Fruit fly (Drosophila melanogaster) whole organism, embryonic: ENCODE data around the gene CG3909.

ENCODE experiments used
- BEAF-32 ChIP-seq: fragments of 200-800 bp; sonication (Bioruptor generic); optimal IDR thresholded peaks from 3 replicates; lab custom pipeline; 2017; ENCODE audit warnings: missing biosample characterization, missing genetic modification characterization, mild to moderate bottlenecking, moderate library complexity, missing genetic modification reagents
- Bgb ChIP-seq: fragments of 200-800 bp; sonication (Bioruptor generic); IDR thresholded peaks from 2 replicates; pipeline ENCODE4 v1.3.6; 2022; ENCODE audit warnings: missing biosample characterization, missing genetic modification characterization; ENCODE audit not compliant: partially characterized antibody
- CG10565 ChIP-seq: fragments of 200-800 bp; sonication (Bioruptor generic); optimal IDR thresholded peaks from 3 replicates; lab custom pipeline; 2016; ENCODE audit warnings: missing biosample characterization, mild to moderate bottlenecking, missing genetic modification characterization
- CG13287 ChIP-seq: fragments of 200-800 bp; sonication (Bioruptor generic); IDR thresholded peaks from 2 replicates; pipeline ENCODE4 v1.3.6; 2022; ENCODE audit warnings: missing biosample characterization, missing genetic modification characterization; ENCODE audit not compliant: partially characterized antibody
- CG15011 ChIP-seq: fragments of 200-800 bp; sonication (Bioruptor generic); optimal IDR thresholded peaks from 3 replicates; lab custom pipeline; 2018; ENCODE audit warnings: missing biosample characterization, mild to moderate bottlenecking, missing genetic modification characterization
- CG1529 ChIP-seq: fragments of 200-800 bp; sonication (Bioruptor generic); optimal IDR thresholded peaks from 3 replicates; lab custom pipeline; 2018; ENCODE audit warnings: missing biosample characterization, missing genetic modification characterization
- CG15514 ChIP-seq: fragments of 200-800 bp; sonication (Bioruptor generic); optimal IDR thresholded peaks from 3 replicates; lab custom pipeline; 2017; ENCODE audit warnings: missing biosample characterization, missing genetic modification characterization, mild to moderate bottlenecking, moderate library complexity, missing genetic modification reagents
- CG16779 ChIP-seq: fragments of 200-800 bp; sonication (Bioruptor generic); IDR thresholded peaks from 2 replicates; pipeline ENCODE4 v1.3.6; 2022; ENCODE audit warnings: missing biosample characterization, missing genetic modification characterization
- CG17612 ChIP-seq: fragments of 200-800 bp; sonication (Bioruptor generic); IDR thresholded peaks from 2 replicates; pipeline ENCODE4 v1.3.6; 2022; ENCODE audit warnings: missing biosample characterization, missing genetic modification characterization
- CG18764 ChIP-seq: fragments of 200-800 bp; sonication (Bioruptor generic); optimal IDR thresholded peaks from 3 replicates; lab custom pipeline; 2016; ENCODE audit warnings: missing biosample characterization, missing genetic modification characterization
- CG2116 ChIP-seq: fragments of 200-800 bp; sonication (Bioruptor generic); optimal IDR thresholded peaks from 3 replicates; lab custom pipeline; 2018; ENCODE audit warnings: missing biosample characterization, mild to moderate bottlenecking, missing genetic modification characterization
- CG34422 ChIP-seq: fragments of 200-800 bp; sonication (Bioruptor generic); IDR thresholded peaks from 3 replicates; pipeline ENCODE4 v1.3.6; 2022; ENCODE audit warnings: missing biosample characterization, missing genetic modification characterization
- CG3847 ChIP-seq: fragments of 200-800 bp; sonication (Bioruptor generic); IDR thresholded peaks from 2 replicates; pipeline ENCODE4 v1.3.6; 2022; ENCODE audit warnings: missing biosample characterization, missing genetic modification characterization
- CG3995 ChIP-seq: fragments of 200-800 bp; sonication (Bioruptor generic); optimal IDR thresholded peaks from 3 replicates; lab custom pipeline; 2016; ENCODE audit warnings: missing biosample characterization, missing genetic modification characterization
- CG42726 ChIP-seq: fragments of 200-800 bp; sonication (Bioruptor generic); IDR thresholded peaks from 2 replicates; pipeline ENCODE4 v1.3.6; 2022; ENCODE audit warnings: missing biosample characterization, missing genetic modification characterization; ENCODE audit not compliant: partially characterized antibody
- CG6254 ChIP-seq: fragments of 200-800 bp; sonication (Bioruptor generic); optimal IDR thresholded peaks from 3 replicates; lab custom pipeline; 2017; ENCODE audit warnings: mild to moderate bottlenecking, missing biosample characterization, missing genetic modification reagents, missing genetic modification characterization
- CG8924 ChIP-seq: fragments of 200-800 bp; optimal IDR thresholded peaks from 3 replicates; lab custom pipeline; 2019; ENCODE audit warnings: missing biosample characterization, mild to moderate bottlenecking, missing genetic modification characterization, moderate library complexity
- Doc2 ChIP-seq: fragments of 200-800 bp; sonication (Bioruptor generic); IDR thresholded peaks from 2 replicates; pipeline ENCODE4 v1.3.6; 2022; ENCODE audit warnings: missing biosample characterization, missing genetic modification characterization
- Doc3 ChIP-seq: fragments of 200-800 bp; sonication (Bioruptor generic); IDR thresholded peaks from 3 replicates; pipeline ENCODE4 v1.3.6; 2022; ENCODE audit warnings: missing biosample characterization, missing genetic modification characterization; ENCODE audit not compliant: partially characterized antibody
- Dp ChIP-seq: fragments of 200-800 bp; sonication (Bioruptor generic); optimal IDR thresholded peaks from 2 replicates; lab custom pipeline; 2018; ENCODE audit warnings: missing biosample characterization, mild to moderate bottlenecking, missing genetic modification characterization, moderate library complexity
- E2f2 ChIP-seq: fragments of 200-800 bp; sonication (Bioruptor generic); IDR thresholded peaks from 2 replicates; pipeline ENCODE4 v1.3.6; 2022; ENCODE audit warnings: missing biosample characterization, missing genetic modification characterization
- Ets97D ChIP-seq: fragments of 200-800 bp; sonication (Bioruptor generic); optimal IDR thresholded peaks from 3 replicates; lab custom pipeline; 2016; ENCODE audit warnings: missing biosample characterization, missing genetic modification characterization
- Gug ChIP-seq: fragments of 200-800 bp; sonication (Bioruptor generic); IDR thresholded peaks from 4 replicates; pipeline ENCODE4 v1.3.6; 2022; ENCODE audit warnings: missing biosample characterization, missing genetic modification characterization
- Hand ChIP-seq: fragments of 200-800 bp; sonication (Bioruptor generic); optimal IDR thresholded peaks from 2 replicates; lab custom pipeline; 2017; ENCODE audit warnings: mild to moderate bottlenecking, missing biosample characterization, missing genetic modification reagents, missing genetic modification characterization
- Hmx ChIP-seq: fragments of 200-800 bp; sonication (Bioruptor generic); optimal IDR thresholded peaks from 2 replicates; lab custom pipeline; 2016; ENCODE audit warnings: missing biosample characterization, missing genetic modification characterization
- Lhr ChIP-seq: fragments of 200-800 bp; sonication (Bioruptor generic); optimal IDR thresholded peaks from 3 replicates; lab custom pipeline; 2017; ENCODE audit warnings: mild to moderate bottlenecking, missing biosample characterization, missing genetic modification reagents, missing genetic modification characterization
- MESR4 ChIP-seq: fragments of 200-800 bp; sonication (Bioruptor generic); optimal IDR thresholded peaks from 2 replicates; lab custom pipeline; 2018; ENCODE audit warnings: missing biosample characterization, mild to moderate bottlenecking, missing genetic modification characterization, moderate library complexity
- Max ChIP-seq: fragments of 200-800 bp; sonication (Bioruptor generic); optimal IDR thresholded peaks from 2 replicates; lab custom pipeline; 2016; ENCODE audit warnings: missing biosample characterization, mild to moderate bottlenecking, missing genetic modification characterization
- Oli ChIP-seq: fragments of 200-800 bp; sonication (Bioruptor generic); optimal IDR thresholded peaks from 2 replicates; lab custom pipeline; 2018; ENCODE audit warnings: missing biosample characterization, mild to moderate bottlenecking, missing genetic modification characterization, moderate library complexity
- Pdp1 ChIP-seq, 2 experiments: fragments of 200-800 bp; sonication (Bioruptor generic); optimal IDR thresholded peaks; 3 replicates each; lab custom pipeline; 2016; ENCODE audit warnings: missing biosample characterization in 2 of 2, missing genetic modification characterization in 2 of 2, mild to moderate bottlenecking in 1 of 2, moderate library complexity in 1 of 2
- Scr ChIP-seq: fragments of 200-800 bp; sonication (Bioruptor generic); IDR thresholded peaks from 2 replicates; pipeline ENCODE4 v1.3.6; 2022; ENCODE audit warnings: missing biosample characterization, missing genetic modification characterization; ENCODE audit not compliant: partially characterized antibody
- Sin3A ChIP-seq: fragments of >200 bp; optimal IDR thresholded peaks from 2 replicates; lab custom pipeline; 2018
- Tbp ChIP-seq: fragments of >200 bp; optimal IDR thresholded peaks from 2 replicates; lab custom pipeline; 2018; ENCODE audit warnings: missing biosample characterization, missing genetic modification characterization
- YL-1 ChIP-seq: fragments of 200-800 bp; sonication (Bioruptor generic); optimal IDR thresholded peaks from 3 replicates; lab custom pipeline; 2017; ENCODE audit warnings: missing biosample characterization, mild to moderate bottlenecking, missing genetic modification characterization
- ase ChIP-seq: fragments of 200-800 bp; sonication (Bioruptor generic); IDR thresholded peaks from 3 replicates; pipeline ENCODE4 v1.3.6; 2022; ENCODE audit warnings: missing biosample characterization, missing genetic modification characterization
- br ChIP-seq: fragments of >200 bp; optimal IDR thresholded peaks from 2 replicates; lab custom pipeline; 2017
- ci ChIP-seq: fragments of 200-800 bp; sonication (Bioruptor generic); IDR thresholded peaks from 3 replicates; pipeline ENCODE4 v1.3.6; 2022; ENCODE audit warnings: missing biosample characterization, missing genetic modification characterization
- grau ChIP-seq: fragments of 200-800 bp; optimal IDR thresholded peaks from 3 replicates; lab custom pipeline; 2019; ENCODE audit warnings: missing biosample characterization, mild to moderate bottlenecking, missing genetic modification characterization, moderate library complexity
- hbn ChIP-seq: fragments of 200-800 bp; sonication (Bioruptor generic); IDR thresholded peaks from 2 replicates; pipeline ENCODE4 v1.3.6; 2022; ENCODE audit warnings: missing biosample characterization, missing genetic modification characterization; ENCODE audit not compliant: partially characterized antibody
- knrl ChIP-seq: fragments of 200-800 bp; sonication (Bioruptor generic); IDR thresholded peaks from 3 replicates; pipeline ENCODE4 v1.3.6; 2022; ENCODE audit warnings: missing biosample characterization, missing genetic modification characterization; ENCODE audit not compliant: partially characterized antibody
- mirr ChIP-seq: fragments of 200-800 bp; sonication (Bioruptor generic); optimal IDR thresholded peaks from 3 replicates; lab custom pipeline; 2018; ENCODE audit warnings: missing biosample characterization, mild to moderate bottlenecking, missing genetic modification characterization
- peb ChIP-seq: fragments of 200-800 bp; sonication (Bioruptor generic); IDR thresholded peaks from 2 replicates; pipeline ENCODE4 v1.3.6; 2022; ENCODE audit warnings: missing biosample characterization, missing genetic modification characterization
- phol ChIP-seq: fragments of 200-800 bp; sonication (Bioruptor generic); optimal IDR thresholded peaks from 3 replicates; lab custom pipeline; 2018; ENCODE audit warnings: missing biosample characterization, mild to moderate bottlenecking, missing genetic modification characterization, moderate library complexity
- pnt ChIP-seq: fragments of 200-800 bp; sonication (Bioruptor generic); optimal IDR thresholded peaks from 3 replicates; lab custom pipeline; 2016; ENCODE audit warnings: missing biosample characterization, missing genetic modification characterization
- sens ChIP-seq: fragments of 200-800 bp; sonication (Bioruptor generic); peaks from one replicate; lab custom pipeline; 2016; ENCODE audit warnings: missing biosample characterization, missing genetic modification characterization
- sima ChIP-seq: fragments of 200-800 bp; sonication (Bioruptor generic); optimal IDR thresholded peaks from 2 replicates; lab custom pipeline; 2016; ENCODE audit warnings: missing biosample characterization, missing genetic modification characterization
- trem ChIP-seq: fragments of 200-800 bp; optimal IDR thresholded peaks from 3 replicates; lab custom pipeline; 2019; ENCODE audit warnings: missing biosample characterization, mild to moderate bottlenecking, missing genetic modification characterization, moderate library complexity
- vvl ChIP-seq: fragments of 200-800 bp; sonication (Bioruptor generic); IDR thresholded peaks from 2 replicates; pipeline ENCODE4 v1.3.6; 2022; ENCODE audit warnings: missing biosample characterization, missing genetic modification characterization

CG3909 gene

DNA sequence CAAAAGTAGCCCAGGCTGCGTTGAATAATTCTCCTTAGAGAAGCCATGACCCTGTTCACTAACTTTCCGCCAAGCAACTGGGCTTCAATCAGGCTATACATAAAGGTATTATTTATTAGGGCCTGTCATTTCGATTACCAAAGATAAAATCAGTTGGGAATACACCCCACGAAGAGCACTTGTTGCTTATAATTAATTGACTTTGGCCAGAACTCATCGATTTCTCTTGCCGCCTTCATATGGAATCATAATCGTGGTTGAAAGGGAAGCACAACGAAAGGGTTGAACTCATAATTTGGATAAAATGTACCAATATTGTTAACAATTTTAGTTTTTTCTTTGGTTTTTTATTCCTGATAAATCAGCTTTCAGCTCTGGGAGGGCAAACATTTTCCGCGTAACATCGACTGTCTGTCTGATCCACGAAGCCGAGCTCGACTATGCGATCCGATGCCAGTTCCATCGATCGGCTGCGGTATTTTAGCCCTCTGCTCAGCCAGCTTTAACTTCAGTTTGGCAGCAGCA, 46.3 kb upstream of the CG3909 start, which contains the start of the genes Gr85a and Spn85F:
Gene Gr85a (minus strand): TSS at position 101 of the 525 bp plus-strand sequence.
Gene Spn85F (plus strand): TSS at position 475 of the 525 bp plus-strand sequence.
- TF ChIP-seq Tbp (GFP tag; lab: Kevin White, UChicago) (no peak), CG18764 (GFP tag; lab: Kevin White, UChicago) (no peak), pnt (no peak), sima (GFP tag; lab: Kevin White, UChicago) (no peak), Hand (GFP tag; lab: Kevin White, UChicago) (no peak), Lhr (GFP tag; lab: Kevin White, UChicago) (no peak), peb (no peak), CG42726 (GFP tag; lab: Robert Waterston, UW) (no peak), br (no peak), ase (GFP tag; lab: Robert Waterston, UW) (no peak), BEAF-32 (GFP tag; lab: Kevin White, UChicago) (no peak), CG8924 (tag; lab: Kevin White, UChicago) (no peak)

DNA sequence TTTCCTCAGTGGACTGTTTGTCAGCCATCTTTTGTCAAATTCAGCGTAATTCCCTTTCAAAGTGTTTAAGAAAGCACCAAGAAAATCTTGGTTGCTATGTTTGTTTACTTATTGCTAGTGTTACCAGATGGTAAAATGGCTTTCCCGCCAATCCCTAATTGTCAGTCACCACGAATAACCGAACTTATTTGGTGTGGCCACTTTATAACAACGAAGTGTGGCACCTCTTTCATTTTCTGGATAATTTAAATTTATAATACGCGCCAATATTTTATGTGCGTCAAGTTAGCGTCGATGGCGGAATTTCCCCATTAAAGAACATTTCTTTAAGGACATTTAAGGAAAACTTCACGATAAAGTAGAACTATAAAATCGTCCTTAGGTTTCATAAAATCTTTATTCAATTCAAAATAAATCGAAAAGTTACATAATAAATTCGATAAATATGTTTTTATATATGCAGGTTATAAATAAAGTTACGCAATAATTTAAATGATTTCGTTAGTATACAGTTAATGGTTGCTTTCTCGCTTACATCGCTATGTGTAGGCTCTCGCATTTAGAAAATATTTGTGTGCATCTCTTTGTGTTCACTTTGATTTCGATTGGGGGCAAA, 41.8 kb upstream of the CG3909 start, which contains the start of gene CG5359:
Gene CG5359 (minus strand): TSS at position 103 of the 616 bp plus-strand sequence.
- TF ChIP-seq sens (GFP tag; lab: Kevin White, UChicago) (peak; percentile 37), phol (tag; lab: Kevin White, UChicago) (peak; percentile 28), knrl (peak; percentile 32; the same call in 1 of the 3 replicates), Sin3A (lab: Kevin White, UChicago) (peak; percentile 31), MESR4 (GFP tag; lab: Kevin White, UChicago) (peak; percentile 21), CG2116 (GFP tag; lab: Kevin White, UChicago) (peak; percentile 31), mirr (GFP tag; lab: Kevin White, UChicago) (no peak), Scr (GFP tag; lab: Robert Waterston, UW) (peak; percentile 44), Lhr (GFP tag; lab: Kevin White, UChicago) (peak; percentile 66), CG15514 (peak; percentile 58), Oli (tag; lab: Kevin White, UChicago) (no peak), CG17612 (GFP tag; lab: Robert Waterston, UW) (no peak), CG10565 (GFP tag; lab: Kevin White, UChicago) (no peak), hbn (no peak), Doc2 (GFP tag; lab: Robert Waterston, UW) (no peak), ci (GFP tag; lab: Robert Waterston, UW) (peak; percentile 9; the same call in 1 of the 3 replicates), vvl (GFP tag; lab: Robert Waterston, UW) (peak; percentile 30; the same call in 1 of the 2 replicates), Max (GFP tag; lab: Kevin White, UChicago) (no peak), CG6254 (GFP tag; lab: Kevin White, UChicago) (no peak), grau (tag; lab: Kevin White, UChicago) (no peak), CG3995 (no peak), YL-1 (peak; percentile 37), CG13287 (GFP tag; lab: Robert Waterston, UW) (peak; percentile 28; the same call in 1 of the 2 replicates), Pdp1 (GFP tag; optimal IDR thresholded peaks at IDR 0.05; lab: Kevin White, UChicago) (peak in 1 of 2 experiments; percentile 87), Dp (GFP tag; lab: Kevin White, UChicago) (peak; percentile 93), trem (tag; lab: Kevin White, UChicago) (peak; percentile 62), CG15011 (no peak), CG3847 (GFP tag; lab: Robert Waterston, UW) (peak; percentile 22; the same call in 1 of the 2 replicates), Hmx (no peak), Ets97D (peak; percentile 73), CG16779 (GFP tag; lab: Robert Waterston, UW) (no peak), E2f2 (GFP tag; lab: Robert Waterston, UW) (peak; percentile 95), CG1529 (GFP tag; lab: Kevin White, UChicago) (no peak), Doc3 (GFP tag; lab: Robert Waterston, UW) (no peak), CG34422 (peak; percentile 63; the same call in 1 of the 3 replicates), Gug (GFP tag; lab: Robert Waterston, UW) (no peak), Bgb (peak; percentile 53; the same call in 1 of the 2 replicates)
